Worm (Caenorhabditis elegans): ENCODE results near the gene str-39.

str-39 gene

DNA sequence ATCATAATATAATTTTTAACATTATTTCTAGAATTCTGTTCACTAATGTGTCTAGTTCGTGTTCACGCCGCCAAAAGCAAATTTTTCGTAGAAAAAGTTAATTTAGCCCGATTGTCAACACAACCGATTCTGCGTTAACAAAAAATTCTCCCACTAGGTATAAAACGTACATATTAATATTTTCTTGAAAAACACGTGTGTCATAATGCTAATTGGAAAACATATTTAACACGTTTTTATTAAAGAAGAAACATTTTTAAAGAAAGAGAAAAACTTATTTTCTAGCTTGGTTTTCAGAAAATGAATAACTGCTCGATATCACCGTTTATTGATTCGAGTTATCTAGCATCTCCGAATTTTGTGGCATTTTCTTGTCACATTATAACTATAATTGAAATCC lies 9.6 kb downstream of the str-39 start, which contains the start of gene srh-243:
TSS of gene srh-243 (plus strand) at position 301 of the 400 bp plus-strand sequence.
- TF ChIP-seq rnt-1 (tag; optimal IDR thresholded peaks at IDR 0.05) (no peak), odd-2 (tag; optimal IDR thresholded peaks at IDR 0.05) (no peak), fax-1 (tag; optimal IDR thresholded peaks at IDR 0.05) (no peak), T23F11.4 (GFP tag; optimal IDR thresholded peaks at IDR 0.05) (no peak), ets-4 (tag; optimal IDR thresholded peaks at IDR 0.05) (no peak), dve-1 (tag; optimal IDR thresholded peaks at IDR 0.05) (no peak), ahr-1 (tag; optimal IDR thresholded peaks at IDR 0.05) (no peak), ceh-34 (tag; optimal IDR thresholded peaks at IDR 0.05) (no peak), lim-6 (tag; optimal IDR thresholded peaks at IDR 0.05) (no peak), pha-2 (tag; optimal IDR thresholded peaks at IDR 0.05) (no peak), ceh-22 (tag; optimal IDR thresholded peaks at IDR 0.05) (no peak), ceh-14 (tag; optimal IDR thresholded peaks at IDR 0.05) (no peak), sox-2 (GFP tag; IDR thresholded peaks at IDR 0.05) (no peak), ceh-2 (tag; optimal IDR thresholded peaks at IDR 0.05) (no peak)

DNA sequence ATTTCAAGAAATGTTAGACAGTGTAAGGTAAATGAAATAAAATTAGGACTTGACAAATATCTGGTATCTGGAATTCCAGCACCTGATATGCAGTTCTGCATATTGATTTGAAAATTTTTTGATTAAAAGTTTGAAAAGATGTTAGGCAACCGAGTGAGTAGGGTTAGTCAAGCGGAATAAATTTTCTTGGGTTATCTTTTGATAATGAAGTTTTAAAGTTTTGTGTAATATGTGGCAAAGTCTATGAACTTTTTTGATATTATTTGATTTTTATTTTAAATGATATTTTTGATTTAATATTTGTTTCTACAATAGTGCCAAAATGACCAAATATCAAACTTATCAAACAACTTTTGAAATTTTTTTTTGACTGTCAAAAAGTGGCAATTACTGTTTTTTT lies 10.2 kb downstream of the str-39 start, which contains the start of gene srh-241:
TSS of gene srh-241 (minus strand) at position 101 of the 400 bp plus-strand sequence.
- no peak for TF ChIP-seq dve-1 (tag; optimal IDR thresholded peaks at IDR 0.05)
- no peak for TF ChIP-seq fkh-6 (tag; optimal IDR thresholded peaks at IDR 0.05)
- TF ChIP-seq ets-4 (tag; optimal IDR thresholded peaks at IDR 0.05), result no peak
- TF ChIP-seq ceh-45 (GFP tag; IDR thresholded peaks at IDR 0.05), result no peak
- TF ChIP-seq C08G9.2 (tag; optimal IDR thresholded peaks at IDR 0.05), result no peak
- TF ChIP-seq lin-11 (tag; optimal IDR thresholded peaks at IDR 0.05), result no peak
- no peak for TF ChIP-seq elt-4 (tag; optimal IDR thresholded peaks at IDR 0.05)
- TF ChIP-seq fax-1 (tag; optimal IDR thresholded peaks at IDR 0.05), result no peak
- no peak for TF ChIP-seq ttx-3 (tag; optimal IDR thresholded peaks at IDR 0.05)
- no peak for TF ChIP-seq ceh-2 (tag; optimal IDR thresholded peaks at IDR 0.05)
- TF ChIP-seq ceh-31 (tag; optimal IDR thresholded peaks at IDR 0.05), result no peak
- TF ChIP-seq mec-3 (tag; optimal IDR thresholded peaks at IDR 0.05; ENCODE audit: borderline replicate concordance), result no peak
- TF ChIP-seq npax-4 (tag; optimal IDR thresholded peaks at IDR 0.05), result no peak
- no peak for TF ChIP-seq hlh-6 (tag; optimal IDR thresholded peaks at IDR 0.05)
- TF ChIP-seq ceh-24 (tag; optimal IDR thresholded peaks at IDR 0.05), result no peak
- TF ChIP-seq nhr-11 (tag; optimal IDR thresholded peaks at IDR 0.05), result no peak
- TF ChIP-seq Y22D7AL.16 (tag; optimal IDR thresholded peaks at IDR 0.05), result no peak
- TF ChIP-seq syd-9 (tag; optimal IDR thresholded peaks at IDR 0.05), result no peak
- TF ChIP-seq sox-4 (tag; optimal IDR thresholded peaks at IDR 0.05), result no peak
- no peak for TF ChIP-seq elt-2 (tag; optimal IDR thresholded peaks at IDR 0.05)

DNA sequence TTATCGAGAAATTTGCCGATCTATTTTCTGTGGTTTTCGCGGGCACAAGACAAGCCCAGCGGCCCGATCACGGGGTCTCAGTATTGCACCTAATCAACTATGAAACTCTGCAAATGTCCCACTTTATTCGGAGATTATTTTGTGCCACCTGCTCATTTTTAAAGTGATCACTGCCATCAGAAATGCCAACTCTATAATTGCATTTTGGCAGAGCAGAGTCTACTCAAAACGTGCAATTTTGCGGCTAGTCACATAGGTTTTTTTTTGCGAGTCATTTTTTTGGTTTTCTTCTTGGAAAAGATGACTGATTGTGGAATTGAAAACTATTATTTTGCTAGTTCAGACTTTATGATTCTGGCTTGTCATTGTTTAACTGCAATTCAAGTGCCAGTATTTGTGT lies 14.8 kb downstream of the str-39 start, which contains the start of gene srh-240:
TSS of gene srh-240 (plus strand) at position 301 of the 400 bp plus-strand sequence.
- TF ChIP-seq ceh-24 (tag; optimal IDR thresholded peaks at IDR 0.05) (no peak), lim-6 (tag; optimal IDR thresholded peaks at IDR 0.05) (no peak)

DNA sequence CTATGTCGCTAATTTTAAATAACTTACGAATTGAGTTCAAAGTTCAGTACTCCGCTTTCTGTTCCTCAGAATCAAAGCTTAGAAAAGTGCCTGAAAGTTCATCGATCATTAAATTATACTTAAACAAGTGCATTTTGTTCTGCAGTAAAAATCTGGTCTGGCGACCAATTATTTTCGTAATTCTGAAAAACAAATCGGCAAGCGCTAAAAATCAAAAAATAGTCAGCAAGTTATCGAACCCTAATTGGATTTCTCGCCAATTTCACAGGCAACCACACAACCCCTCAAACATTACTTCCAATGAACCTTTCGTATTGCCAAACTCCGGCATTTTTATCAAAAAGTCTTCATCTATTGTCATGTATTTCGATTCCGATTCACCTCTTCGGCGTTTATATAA lies 16.7 kb downstream of the str-39 start, which contains the start of gene srh-272:
TSS of gene srh-272 (plus strand) at position 301 of the 400 bp plus-strand sequence.
- TF ChIP-seq elt-4 (tag; optimal IDR thresholded peaks at IDR 0.05) (no peak), ceh-30 (tag; optimal IDR thresholded peaks at IDR 0.05) (no peak), ttx-3 (tag; optimal IDR thresholded peaks at IDR 0.05) (no peak), dve-1 (tag; optimal IDR thresholded peaks at IDR 0.05) (no peak), che-1 (tag; optimal IDR thresholded peaks at IDR 0.05) (no peak), pha-4 (tag; optimal IDR thresholded peaks at IDR 0.05) (no peak), C38D4.7 (GFP tag; optimal IDR thresholded peaks at IDR 0.05) (no peak), unc-55 (GFP tag; optimal IDR thresholded peaks at IDR 0.05) (no peak), tbx-2 (tag; optimal IDR thresholded peaks at IDR 0.05) (no peak), hlh-8 (tag; optimal IDR thresholded peaks at IDR 0.05) (no peak), npax-4 (tag; optimal IDR thresholded peaks at IDR 0.05) (no peak), elt-2 (tag; optimal IDR thresholded peaks at IDR 0.05) (no peak), lin-11 (tag; optimal IDR thresholded peaks at IDR 0.05) (no peak), mec-3 (tag; optimal IDR thresholded peaks at IDR 0.05; ENCODE audit: borderline replicate concordance) (no peak), gmeb-2 (tag; optimal IDR thresholded peaks at IDR 0.05) (no peak), ceh-19 (GFP tag; optimal IDR thresholded peaks at IDR 0.05) (no peak)
